Fruit fly (Drosophila melanogaster) whole organism, adult: Measurements from ENCODE around the gene mei-9.

Experiments
- CG11617 ChIP-seq: fragments of 200-800 bp; sonication (Bioruptor generic); optimal IDR thresholded peaks from 2 replicates; lab custom pipeline; 2017; ENCODE audit warnings: mild to moderate bottlenecking, missing biosample characterization, missing genetic modification reagents, missing genetic modification characterization
- CG12768 ChIP-seq: fragments of 200-800 bp; sonication (Bioruptor generic); optimal IDR thresholded peaks from 2 replicates; lab custom pipeline; 2017; ENCODE audit warnings: missing biosample characterization, missing genetic modification characterization, mild to moderate bottlenecking, moderate library complexity, missing genetic modification reagents
- CG7045 ChIP-seq: fragments of 200-800 bp; sonication (Bioruptor generic); optimal IDR thresholded peaks from 2 replicates; lab custom pipeline; 2017; ENCODE audit warnings: missing biosample characterization, mild to moderate bottlenecking, missing genetic modification characterization
- CG7101 ChIP-seq: fragments of 200-800 bp; sonication (Bioruptor generic); optimal IDR thresholded peaks from 2 replicates; lab custom pipeline; 2018; ENCODE audit warnings: missing biosample characterization, mild to moderate bottlenecking, missing genetic modification characterization, moderate library complexity
- Clk ChIP-seq: fragments of 200-800 bp; sonication (Bioruptor generic); optimal IDR thresholded peaks from 2 replicates; lab custom pipeline; 2017; ENCODE audit warnings: missing biosample characterization, missing genetic modification characterization
- cnc ChIP-seq, 2 experiments: fragments of >200 bp; optimal IDR thresholded peaks; 2 replicates each; lab custom pipeline; 2017
- kay ChIP-seq: fragments of 200-800 bp; sonication (Bioruptor generic); peaks from one replicate; lab custom pipeline; 2016; ENCODE audit warnings: missing biosample characterization, missing genetic modification characterization, borderline replicate concordance
- pad ChIP-seq: fragments of 200-800 bp; sonication (Bioruptor generic); optimal IDR thresholded peaks from 3 replicates; lab custom pipeline; 2017; ENCODE audit warnings: missing biosample characterization, missing genetic modification characterization, mild to moderate bottlenecking, moderate library complexity, missing genetic modification reagents
- tj ChIP-seq: fragments of 200-800 bp; sonication (Bioruptor generic); optimal IDR thresholded peaks from 3 replicates; lab custom pipeline; 2017; ENCODE audit warnings: missing biosample characterization, mild to moderate bottlenecking, missing genetic modification characterization, moderate library complexity
- toe ChIP-seq: fragments of 200-800 bp; sonication (Bioruptor generic); optimal IDR thresholded peaks from 2 replicates; lab custom pipeline; 2016; ENCODE audit warnings: missing biosample characterization, missing genetic modification characterization

DNA sequence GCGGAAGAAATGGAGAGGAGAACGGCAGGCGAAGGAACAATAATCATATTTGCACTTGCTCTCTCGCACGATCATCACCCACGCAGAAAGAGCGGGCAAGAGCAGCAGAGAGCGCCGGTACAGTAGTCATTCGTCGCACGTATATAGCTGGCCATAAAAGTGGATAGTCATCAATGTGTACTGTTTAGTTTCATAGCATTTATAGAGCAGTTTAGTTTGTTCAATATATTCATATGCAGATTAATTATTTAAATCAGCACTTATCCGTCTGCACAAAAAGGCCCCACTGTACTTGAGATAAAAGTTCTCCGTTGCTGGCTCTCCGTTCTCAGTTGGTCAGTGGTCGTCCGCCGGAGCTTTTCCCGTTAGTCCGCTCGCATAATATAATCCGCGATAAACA lies 6.2 kb upstream of the mei-9 start:
- peak; percentile 96 for TF ChIP-seq kay (GFP tag; lab: Kevin White, UChicago)
- TF ChIP-seq CG12768 (GFP tag; lab: Kevin White, UChicago): peak; percentile 99
- TF ChIP-seq toe (GFP tag; lab: Kevin White, UChicago): peak; percentile 98
- TF ChIP-seq CG7101 (tag; lab: Kevin White, UChicago): peak; percentile 100
- TF ChIP-seq cnc (optimal IDR thresholded peaks at IDR 0.05; lab: Kevin White, UChicago): peak in 1 of 2 experiments; percentile 7
- peak; percentile 97 for TF ChIP-seq pad (GFP tag; lab: Kevin White, UChicago)
- peak; percentile 96 for TF ChIP-seq tj (GFP tag; lab: Kevin White, UChicago)
- peak; percentile 98 for TF ChIP-seq Clk
- TF ChIP-seq CG7045 (GFP tag; lab: Kevin White, UChicago): peak; percentile 98
- peak; percentile 99 for TF ChIP-seq CG11617 (GFP tag; lab: Kevin White, UChicago)
